Fruit fly (Drosophila melanogaster) whole organism, embryonic: ENCODE measurements around the gene nAChRalpha2.

Experiments used
- CG10267 ChIP-seq: fragments of 200-800 bp; sonication (Bioruptor generic); optimal IDR thresholded peaks from 2 replicates; lab custom pipeline; 2018; ENCODE audit warnings: missing biosample characterization, mild to moderate bottlenecking, missing genetic modification characterization, moderate library complexity
- CG11247 ChIP-seq: fragments of 200-800 bp; sonication (Bioruptor generic); IDR thresholded peaks from 2 replicates; pipeline ENCODE4 v1.3.6; 2022; ENCODE audit warnings: missing biosample characterization, missing genetic modification characterization
- CG12104 ChIP-seq: fragments of 200-800 bp; sonication (Bioruptor generic); optimal IDR thresholded peaks from 3 replicates; lab custom pipeline; 2016; ENCODE audit warnings: missing biosample characterization, missing genetic modification characterization
- CG12659 ChIP-seq: fragments of 200-800 bp; sonication (Bioruptor generic); optimal IDR thresholded peaks from 3 replicates; lab custom pipeline; 2017; ENCODE audit warnings: mild to moderate bottlenecking, missing biosample characterization, missing genetic modification reagents, missing genetic modification characterization
- CG12769 ChIP-seq: fragments of 200-800 bp; sonication (Bioruptor generic); optimal IDR thresholded peaks from 2 replicates; lab custom pipeline; 2019; ENCODE audit warnings: missing biosample characterization, mild to moderate bottlenecking, missing genetic modification characterization, moderate library complexity
- CG13296 ChIP-seq: fragments of 200-800 bp; sonication (Bioruptor generic); optimal IDR thresholded peaks from 3 replicates; lab custom pipeline; 2018; ENCODE audit warnings: missing biosample characterization, mild to moderate bottlenecking, missing genetic modification characterization
- CG1602 ChIP-seq: fragments of 200-800 bp; sonication (Bioruptor generic); optimal IDR thresholded peaks from 3 replicates; lab custom pipeline; 2016; ENCODE audit warnings: missing biosample characterization, missing genetic modification characterization
- CG1603 ChIP-seq: fragments of 200-800 bp; sonication (Bioruptor generic); optimal IDR thresholded peaks from 2 replicates; lab custom pipeline; 2019; ENCODE audit warnings: missing biosample characterization, mild to moderate bottlenecking, missing genetic modification characterization, moderate library complexity
- CG16813 ChIP-seq: fragments of 200-800 bp; sonication (Bioruptor generic); IDR thresholded peaks from 3 replicates; pipeline ENCODE4 v1.3.6; 2022; ENCODE audit warnings: missing biosample characterization, missing genetic modification characterization; ENCODE audit not compliant: partially characterized antibody
- CG16863 ChIP-seq: fragments of 200-800 bp; sonication (Bioruptor generic); optimal IDR thresholded peaks from 3 replicates; lab custom pipeline; 2016; ENCODE audit warnings: missing biosample characterization, missing genetic modification characterization
- CG2875 ChIP-seq: fragments of 200-800 bp; sonication (Bioruptor generic); optimal IDR thresholded peaks from 2 replicates; lab custom pipeline; 2017; ENCODE audit warnings: missing biosample characterization, mild to moderate bottlenecking, missing genetic modification characterization, missing genetic modification reagents
- CG30403 ChIP-seq: fragments of 200-800 bp; sonication (Bioruptor generic); optimal IDR thresholded peaks from 3 replicates; lab custom pipeline; 2016; ENCODE audit warnings: missing biosample characterization, missing genetic modification characterization
- CG31224 ChIP-seq: fragments of 200-800 bp; sonication (Bioruptor generic); IDR thresholded peaks from 2 replicates; pipeline ENCODE4 v1.3.6; 2022; ENCODE audit warnings: missing biosample characterization, missing genetic modification characterization
- CG31388 ChIP-seq: fragments of 200-800 bp; sonication (Bioruptor generic); optimal IDR thresholded peaks from 2 replicates; lab custom pipeline; 2016; ENCODE audit warnings: missing biosample characterization, missing genetic modification characterization
- CG32772 ChIP-seq: fragments of 200-800 bp; sonication (Bioruptor generic); IDR thresholded peaks from 2 replicates; pipeline ENCODE4 v1.3.6; 2022; ENCODE audit warnings: missing biosample characterization, missing genetic modification characterization
- CG34422 ChIP-seq: fragments of 200-800 bp; sonication (Bioruptor generic); IDR thresholded peaks from 3 replicates; pipeline ENCODE4 v1.3.6; 2022; ENCODE audit warnings: missing biosample characterization, missing genetic modification characterization
- CG4328 ChIP-seq: fragments of 200-800 bp; sonication (Bioruptor generic); optimal IDR thresholded peaks from 3 replicates; lab custom pipeline; 2017; ENCODE audit warnings: missing biosample characterization, missing genetic modification reagents, missing genetic modification characterization
- CG4617 ChIP-seq: fragments of 200-800 bp; sonication (Bioruptor generic); optimal IDR thresholded peaks from 3 replicates; lab custom pipeline; 2016; ENCODE audit warnings: missing biosample characterization, missing genetic modification characterization, borderline replicate concordance
- CG7372 ChIP-seq: fragments of 200-800 bp; sonication (Bioruptor generic); IDR thresholded peaks from 2 replicates; pipeline ENCODE4 v1.3.6; 2022; ENCODE audit warnings: missing biosample characterization, missing genetic modification characterization
- CG7987 ChIP-seq: fragments of 200-800 bp; sonication (Bioruptor generic); optimal IDR thresholded peaks from 2 replicates; lab custom pipeline; 2018; ENCODE audit warnings: missing biosample characterization, mild to moderate bottlenecking, missing genetic modification characterization, moderate library complexity
- CG8924 ChIP-seq: fragments of 200-800 bp; optimal IDR thresholded peaks from 3 replicates; lab custom pipeline; 2019; ENCODE audit warnings: missing biosample characterization, mild to moderate bottlenecking, missing genetic modification characterization, moderate library complexity
- Chrac-16 ChIP-seq: fragments of 200-800 bp; sonication (Bioruptor generic); optimal IDR thresholded peaks from 3 replicates; lab custom pipeline; 2016; ENCODE audit warnings: missing biosample characterization, missing genetic modification characterization
- Dad ChIP-seq: fragments of 200-800 bp; sonication (Bioruptor generic); optimal IDR thresholded peaks from 3 replicates; lab custom pipeline; 2016; ENCODE audit warnings: missing biosample characterization, missing genetic modification characterization
- Deaf1 ChIP-seq: fragments of 200-800 bp; optimal IDR thresholded peaks from 3 replicates; lab custom pipeline; 2019; ENCODE audit warnings: missing biosample characterization, mild to moderate bottlenecking, missing genetic modification characterization, moderate library complexity
- Dref ChIP-seq: fragments of 200-800 bp; sonication (Bioruptor generic); IDR thresholded peaks from 2 replicates; pipeline ENCODE4 v1.3.6; 2022; ENCODE audit warnings: missing biosample characterization, missing genetic modification characterization
- HmgZ ChIP-seq: fragments of 200-800 bp; sonication (Bioruptor generic); optimal IDR thresholded peaks from 2 replicates; lab custom pipeline; 2018; ENCODE audit warnings: missing biosample characterization, mild to moderate bottlenecking, missing genetic modification characterization
- Hr78 ChIP-seq, 2 experiments: fragments of 200-800 bp in 1 of 2; fragments of >200 bp in 1 of 2; sonication (Bioruptor generic) in 1 of 2; optimal IDR thresholded peaks; 2 replicates each; lab custom pipeline; 2017 to 2019; ENCODE audit warnings: missing biosample characterization in 2 of 2, missing genetic modification characterization in 2 of 2, mild to moderate bottlenecking in 1 of 2, moderate library complexity in 1 of 2
- Jarid2 ChIP-seq: fragments of 200-800 bp; sonication (Bioruptor generic); optimal IDR thresholded peaks from 3 replicates; lab custom pipeline; 2017; ENCODE audit warnings: mild to moderate bottlenecking, missing biosample characterization, missing genetic modification reagents, missing genetic modification characterization
- Mad ChIP-seq: fragments of 200-800 bp; sonication (Bioruptor generic); optimal IDR thresholded peaks from 2 replicates; lab custom pipeline; 2016; ENCODE audit warnings: missing biosample characterization, missing genetic modification characterization
- Neu2 ChIP-seq: fragments of 200-800 bp; sonication (Bioruptor generic); optimal IDR thresholded peaks from 3 replicates; lab custom pipeline; 2016; ENCODE audit warnings: missing biosample characterization, missing genetic modification characterization, borderline replicate concordance
- Nf-YB ChIP-seq: fragments of 200-800 bp; sonication (Bioruptor generic); optimal IDR thresholded peaks from 3 replicates; lab custom pipeline; 2019; ENCODE audit warnings: missing biosample characterization, mild to moderate bottlenecking, missing genetic modification characterization, moderate library complexity
- Oli ChIP-seq: fragments of 200-800 bp; sonication (Bioruptor generic); optimal IDR thresholded peaks from 2 replicates; lab custom pipeline; 2018; ENCODE audit warnings: missing biosample characterization, mild to moderate bottlenecking, missing genetic modification characterization, moderate library complexity
- Opbp ChIP-seq: fragments of 200-800 bp; sonication (Bioruptor generic); IDR thresholded peaks from 3 replicates; pipeline ENCODE4 v1.3.6; 2022; ENCODE audit warnings: missing biosample characterization, missing genetic modification characterization; ENCODE audit not compliant: partially characterized antibody
- ash1 ChIP-seq: fragments of 200-800 bp; sonication (Bioruptor generic); optimal IDR thresholded peaks from 2 replicates; lab custom pipeline; 2018; ENCODE audit warnings: missing biosample characterization, mild to moderate bottlenecking, missing genetic modification characterization
- bcd ChIP-seq: fragments of 200-800 bp; sonication (Bioruptor generic); optimal IDR thresholded peaks from 2 replicates; lab custom pipeline; 2017; ENCODE audit warnings: missing biosample characterization, mild to moderate bottlenecking, missing genetic modification characterization
- bsh ChIP-seq, 2 experiments: fragments of 200-800 bp; sonication (Bioruptor generic); optimal IDR thresholded peaks; 2 replicates each; lab custom pipeline; 2017 to 2018; ENCODE audit warnings: mild to moderate bottlenecking in 2 of 2, missing biosample characterization in 2 of 2, missing genetic modification characterization in 2 of 2, moderate library complexity in 1 of 2
- chm ChIP-seq: fragments of 200-800 bp; sonication (Bioruptor generic); IDR thresholded peaks from 2 replicates; pipeline ENCODE4 v1.3.6; 2022; ENCODE audit warnings: missing biosample characterization, missing genetic modification characterization
- corto ChIP-seq: fragments of 200-800 bp; sonication (Bioruptor generic); optimal IDR thresholded peaks from 2 replicates; lab custom pipeline; 2016; ENCODE audit warnings: missing biosample characterization, mild to moderate bottlenecking, missing genetic modification characterization, moderate library complexity
- crp ChIP-seq, 2 experiments: fragments of 200-800 bp; sonication (Bioruptor generic); optimal IDR thresholded peaks; 2 replicates in 1 of 2; 3 replicates in 1 of 2; lab custom pipeline; 2017; ENCODE audit warnings: missing biosample characterization in 2 of 2, missing genetic modification characterization in 2 of 2, mild to moderate bottlenecking in 1 of 2, moderate library complexity in 1 of 2
- dmrt99B ChIP-seq: fragments of 200-800 bp; sonication (Bioruptor generic); optimal IDR thresholded peaks from 2 replicates; lab custom pipeline; 2018; ENCODE audit warnings: missing biosample characterization, mild to moderate bottlenecking, missing genetic modification characterization, moderate library complexity
- ems ChIP-seq: fragments of 200-800 bp; sonication (Bioruptor generic); optimal IDR thresholded peaks from 3 replicates; lab custom pipeline; 2016; ENCODE audit warnings: missing biosample characterization, missing genetic modification characterization
- esg ChIP-seq: fragments of 200-800 bp; sonication (Bioruptor generic); conservative IDR thresholded peaks from 2 replicates; pipeline ENCODE4 v1.3.6; 2022; ENCODE audit warnings: missing biosample characterization, missing genetic modification characterization
- exex ChIP-seq: fragments of 200-800 bp; sonication (Bioruptor generic); optimal IDR thresholded peaks from 4 replicates; lab custom pipeline; 2018; ENCODE audit warnings: missing biosample characterization, mild to moderate bottlenecking, missing genetic modification characterization, moderate library complexity
- nmo ChIP-seq: fragments of 200-800 bp; sonication (Bioruptor generic); optimal IDR thresholded peaks from 2 replicates; lab custom pipeline; 2018; ENCODE audit warnings: missing biosample characterization, mild to moderate bottlenecking, missing genetic modification characterization, moderate library complexity
- pita ChIP-seq: fragments of 200-800 bp; sonication (Bioruptor generic); optimal IDR thresholded peaks from 2 replicates; lab custom pipeline; 2017; ENCODE audit warnings: missing biosample characterization, mild to moderate bottlenecking, missing genetic modification characterization
- prd ChIP-seq, 3 experiments: fragments of >200 bp in 2 of 3; fragments of 200-800 bp in 1 of 3; sonication (Bioruptor generic) in 1 of 3; optimal IDR thresholded peaks in 2 of 3; IDR thresholded peaks in 1 of 3; 2 replicates in 2 of 3; 3 replicates in 1 of 3; pipeline versions ENCODE4 v1.3.6 to Lab custom; 2017 to 2022; ENCODE audit warnings: missing biosample characterization in 1 of 3, missing genetic modification characterization in 1 of 3
- slp2 ChIP-seq: fragments of 200-800 bp; sonication (Bioruptor generic); optimal IDR thresholded peaks from 2 replicates; lab custom pipeline; 2016; ENCODE audit warnings: missing biosample characterization, missing genetic modification characterization
- tgo ChIP-seq: fragments of 200-800 bp; sonication (Bioruptor generic); IDR thresholded peaks from 3 replicates; pipeline ENCODE4 v1.3.6; 2022; ENCODE audit warnings: missing biosample characterization, missing genetic modification characterization
- vnd ChIP-seq: fragments of 200-800 bp; sonication (Bioruptor generic); IDR thresholded peaks from 3 replicates; pipeline ENCODE4 v1.3.6; 2022; ENCODE audit warnings: missing biosample characterization, missing genetic modification characterization; ENCODE audit not compliant: partially characterized antibody

nAChRalpha2 gene

dm6 chr3R:24518150-24518580 is 32.9 kb downstream of the nAChRalpha2 start, which contains the start of gene Pp1alpha-96A (continued):
- no peak for TF ChIP-seq bcd (GFP tag; lab: Kevin White, UChicago)
- peak; percentile 91 for TF ChIP-seq Dref (GFP tag; lab: Robert Waterston, UW)
- TF ChIP-seq ash1, result no peak
- TF ChIP-seq CG12104 (GFP tag; lab: Kevin White, UChicago), result no peak
- TF ChIP-seq prd (optimal IDR thresholded peaks at IDR 0.05; lab: Kevin White, UChicago), result no peak
- TF ChIP-seq prd (GFP tag; IDR thresholded peaks at IDR 0.05; lab: Robert Waterston, UW), result no peak
- no peak for TF ChIP-seq esg (GFP tag; lab: Robert Waterston, UW)
- TF ChIP-seq CG1602, result no peak
- TF ChIP-seq vnd (GFP tag; lab: Robert Waterston, UW), result peak; percentile 85
- peak; percentile 44 for TF ChIP-seq nmo (GFP tag; lab: Kevin White, UChicago)
- no peak for TF ChIP-seq corto
- TF ChIP-seq CG4328, result no peak
- TF ChIP-seq Oli (tag; lab: Kevin White, UChicago), result no peak
- no peak for TF ChIP-seq dmrt99B (tag; lab: Kevin White, UChicago)
- no peak for TF ChIP-seq Deaf1 (tag; lab: Kevin White, UChicago)
- no peak for TF ChIP-seq CG31388 (GFP tag; lab: Kevin White, UChicago)
- TF ChIP-seq crp (GFP tag; optimal IDR thresholded peaks at IDR 0.05; lab: Kevin White, UChicago), result peak in 1 of 2 experiments; percentile 59
- no peak for TF ChIP-seq ems (GFP tag; lab: Kevin White, UChicago)
- peak; percentile 85 for TF ChIP-seq Neu2
- peak; percentile 52 for TF ChIP-seq CG12659
- peak; percentile 19 for TF ChIP-seq CG30403 (GFP tag; lab: Kevin White, UChicago)
- TF ChIP-seq CG7372 (GFP tag; lab: Robert Waterston, UW), result no peak
- no peak for TF ChIP-seq Nf-YB
- no peak for TF ChIP-seq CG13296 (GFP tag; lab: Kevin White, UChicago)
- TF ChIP-seq CG10267, result peak; percentile 38
- TF ChIP-seq tgo (GFP tag; lab: Robert Waterston, UW), result no peak
- TF ChIP-seq CG2875 (GFP tag; lab: Kevin White, UChicago), result no peak
- no peak for TF ChIP-seq Hr78 (GFP tag; optimal IDR thresholded peaks at IDR 0.05; lab: Kevin White, UChicago)
- peak; percentile 93 for TF ChIP-seq Opbp (GFP tag; lab: Robert Waterston, UW)
- no peak for TF ChIP-seq CG31224 (GFP tag; lab: Robert Waterston, UW)
- TF ChIP-seq chm (GFP tag; lab: Robert Waterston, UW), result no peak
- peak; percentile 84 for TF ChIP-seq CG4617 (GFP tag; lab: Kevin White, UChicago)
- TF ChIP-seq CG16863, result no peak
- TF ChIP-seq CG12769 (tag; lab: Kevin White, UChicago), result no peak
- TF ChIP-seq HmgZ, result peak; percentile 24
- TF ChIP-seq exex (tag; lab: Kevin White, UChicago), result no peak
- peak; percentile 87 for TF ChIP-seq CG16813 (GFP tag; lab: Robert Waterston, UW)
- TF ChIP-seq CG7987, result no peak
- no peak for TF ChIP-seq bsh (GFP tag; optimal IDR thresholded peaks at IDR 0.05; lab: Kevin White, UChicago)
- TF ChIP-seq CG32772 (GFP tag; lab: Robert Waterston, UW), result no peak
- TF ChIP-seq slp2, result no peak
- TF ChIP-seq Chrac-16 (GFP tag; lab: Kevin White, UChicago), result no peak
- TF ChIP-seq CG8924 (tag; lab: Kevin White, UChicago), result peak; percentile 27
- no peak for TF ChIP-seq CG11247 (GFP tag; lab: Robert Waterston, UW)
- TF ChIP-seq Mad (GFP tag; lab: Kevin White, UChicago), result peak; percentile 21
- 0 out of 3 replicates have a peak, but pooled peaks have one; percentile 41 for TF ChIP-seq CG34422 (GFP tag; lab: Robert Waterston, UW)
- TF ChIP-seq Dad (GFP tag; lab: Kevin White, UChicago), result no peak
- no peak for TF ChIP-seq Jarid2 (GFP tag; lab: Kevin White, UChicago)
- TF ChIP-seq CG1603, result peak; percentile 75
- no peak for TF ChIP-seq pita (GFP tag; lab: Kevin White, UChicago)
